Worm (Caenorhabditis elegans) whole organism, L1 larva: Measurements from ENCODE around the gene F11E6.6.

Source experiments
- ama-1 ChIP-seq: fragments of 150-350 bp; optimal IDR thresholded peaks from 2 replicates; lab custom pipeline; 2014
- egl-27 ChIP-seq, 2 experiments: fragments of 150-350 bp in 1 of 2; sonication (generic microtip); optimal IDR thresholded peaks; 3 replicates each; lab custom pipeline; 2017 to 2018; ENCODE audit warnings: missing biosample characterization in 2 of 2, missing genetic modification characterization in 2 of 2, missing genetic modification reagents in 2 of 2
- hpl-2 ChIP-seq: fragments of 150-350 bp; optimal IDR thresholded peaks from 2 replicates; lab custom pipeline; 2014; ENCODE audit warnings: missing biosample characterization, missing genetic modification reagents, missing genetic modification characterization
- lin-13 ChIP-seq: fragments of 150-350 bp; optimal IDR thresholded peaks from 2 replicates; lab custom pipeline; 2014; ENCODE audit warnings: missing biosample characterization, missing genetic modification reagents, missing genetic modification characterization
- lsy-2 ChIP-seq, 2 experiments: fragments of 150-350 bp; optimal IDR thresholded peaks; 2 replicates each; lab custom pipeline; 2014; ENCODE audit warnings: missing biosample characterization in 2 of 2, missing genetic modification characterization in 2 of 2
- nhr-12 ChIP-seq: sonication (generic microtip); optimal IDR thresholded peaks from 2 replicates; lab custom pipeline; 2017; ENCODE audit warnings: missing biosample characterization, missing genetic modification characterization
- nhr-76 ChIP-seq: sonication (generic microtip); optimal IDR thresholded peaks from 2 replicates; lab custom pipeline; 2017; ENCODE audit warnings: missing biosample characterization, missing genetic modification characterization
- nhr-77 ChIP-seq: fragments of 150-350 bp; optimal IDR thresholded peaks from 2 replicates; lab custom pipeline; 2014; ENCODE audit warnings: missing biosample characterization, missing genetic modification characterization
- nhr-85 ChIP-seq: sonication (generic microtip); peaks from one replicate; lab custom pipeline; 2016; ENCODE audit warnings: missing genetic modification characterization, inconsistent platforms, missing compliant biosample characterization
- snpc-4 ChIP-seq: fragments of 150-350 bp; optimal IDR thresholded peaks from 2 replicates; lab custom pipeline; 2014; ENCODE audit warnings: missing biosample characterization, missing genetic modification characterization
- sptf-1 ChIP-seq: fragments of 150-350 bp; optimal IDR thresholded peaks from 2 replicates; lab custom pipeline; 2014; ENCODE audit warnings: missing biosample characterization, missing genetic modification characterization
- ztf-11 ChIP-seq, 2 experiments: sonication (generic microtip); optimal IDR thresholded peaks; 2 replicates each; lab custom pipeline; 2016 to 2017; ENCODE audit warnings: missing genetic modification characterization in 2 of 2, missing biosample characterization in 1 of 2, missing compliant biosample characterization in 1 of 2

ce11 chrIV:17467825-17468224, 2.0 kb upstream of the F11E6.6 start:
- TF ChIP-seq egl-27 (tag; optimal IDR thresholded peaks at IDR 0.05; lab: Kevin White, UChicago) = no peak
- no peak for TF ChIP-seq hpl-2 (GFP tag; lab: Kevin White, UChicago)
- no peak for TF ChIP-seq nhr-76
- no peak for TF ChIP-seq lin-13 (GFP tag; lab: Kevin White, UChicago)
- no peak for TF ChIP-seq ztf-11 (tag; optimal IDR thresholded peaks at IDR 0.05; lab: Kevin White, UChicago)
- TF ChIP-seq sptf-1 (tag; lab: Kevin White, UChicago) = no peak
- no peak for TF ChIP-seq nhr-77 (tag; lab: Kevin White, UChicago)
- no peak for TF ChIP-seq ama-1 (lab: Kevin White, UChicago)
- no peak for TF ChIP-seq snpc-4
- no peak for TF ChIP-seq nhr-12 (tag; lab: Kevin White, UChicago)
- TF ChIP-seq nhr-85 (tag; lab: Kevin White, UChicago) = no peak
- TF ChIP-seq lsy-2 (tag; optimal IDR thresholded peaks at IDR 0.05; lab: Kevin White, UChicago) = no peak
